Fruit fly (Drosophila melanogaster) whole organism, embryonic: ENCODE results near the gene CG13896.

Experiments
- BEAF-32 ChIP-seq: fragments of 200-800 bp; sonication (Bioruptor generic); optimal IDR thresholded peaks from 3 replicates; lab custom pipeline; 2017; ENCODE audit warnings: missing biosample characterization, missing genetic modification characterization, mild to moderate bottlenecking, moderate library complexity, missing genetic modification reagents
- BtbVII ChIP-seq: fragments of 200-800 bp; sonication (Bioruptor generic); optimal IDR thresholded peaks from 3 replicates; lab custom pipeline; 2017; ENCODE audit warnings: missing biosample characterization, mild to moderate bottlenecking, missing genetic modification characterization
- C15 ChIP-seq: fragments of 200-800 bp; sonication (Bioruptor generic); IDR thresholded peaks from 3 replicates; pipeline ENCODE4 v1.3.6; 2022; ENCODE audit warnings: missing biosample characterization, missing genetic modification characterization
- CG10979 ChIP-seq: fragments of 200-800 bp; sonication (Bioruptor generic); optimal IDR thresholded peaks from 2 replicates; lab custom pipeline; 2018; ENCODE audit warnings: missing biosample characterization, mild to moderate bottlenecking, missing genetic modification characterization, moderate library complexity
- CG13287 ChIP-seq: fragments of 200-800 bp; sonication (Bioruptor generic); IDR thresholded peaks from 2 replicates; pipeline ENCODE4 v1.3.6; 2022; ENCODE audit warnings: missing biosample characterization, missing genetic modification characterization; ENCODE audit not compliant: partially characterized antibody
- CG14860 ChIP-seq: fragments of 200-800 bp; sonication (Bioruptor generic); IDR thresholded peaks from 3 replicates; pipeline ENCODE4 v1.3.6; 2022; ENCODE audit warnings: missing biosample characterization, missing genetic modification characterization; ENCODE audit not compliant: partially characterized antibody
- CG15073 ChIP-seq: fragments of 200-800 bp; sonication (Bioruptor generic); optimal IDR thresholded peaks from 2 replicates; lab custom pipeline; 2016; ENCODE audit warnings: missing biosample characterization, missing genetic modification characterization
- CG1602 ChIP-seq: fragments of 200-800 bp; sonication (Bioruptor generic); optimal IDR thresholded peaks from 3 replicates; lab custom pipeline; 2016; ENCODE audit warnings: missing biosample characterization, missing genetic modification characterization
- CG17612 ChIP-seq: fragments of 200-800 bp; sonication (Bioruptor generic); IDR thresholded peaks from 2 replicates; pipeline ENCODE4 v1.3.6; 2022; ENCODE audit warnings: missing biosample characterization, missing genetic modification characterization
- CG2712 ChIP-seq: fragments of 200-800 bp; optimal IDR thresholded peaks from 3 replicates; lab custom pipeline; 2019; ENCODE audit warnings: missing biosample characterization, mild to moderate bottlenecking, missing genetic modification characterization, moderate library complexity
- CG33213 ChIP-seq: fragments of 200-800 bp; sonication (Bioruptor generic); optimal IDR thresholded peaks from 3 replicates; lab custom pipeline; 2016; ENCODE audit warnings: missing biosample characterization, missing genetic modification characterization
- CG42726 ChIP-seq: fragments of 200-800 bp; sonication (Bioruptor generic); IDR thresholded peaks from 2 replicates; pipeline ENCODE4 v1.3.6; 2022; ENCODE audit warnings: missing biosample characterization, missing genetic modification characterization; ENCODE audit not compliant: partially characterized antibody
- CG43689 ChIP-seq: fragments of 200-800 bp; sonication (Bioruptor generic); IDR thresholded peaks from 2 replicates; pipeline ENCODE4 v1.3.6; 2022; ENCODE audit warnings: missing biosample characterization, missing genetic modification characterization
- CG4424 ChIP-seq: fragments of 200-800 bp; sonication (Bioruptor generic); optimal IDR thresholded peaks from 3 replicates; lab custom pipeline; 2016; ENCODE audit warnings: missing biosample characterization, missing genetic modification characterization
- CG6272 ChIP-seq: fragments of 200-800 bp; sonication (Bioruptor generic); IDR thresholded peaks from 2 replicates; pipeline ENCODE4 v1.3.6; 2022; ENCODE audit warnings: missing biosample characterization, missing genetic modification characterization
- CG6791 ChIP-seq: fragments of 200-800 bp; sonication (Bioruptor generic); IDR thresholded peaks from 3 replicates; pipeline ENCODE4 v1.3.6; 2022; ENCODE audit warnings: missing biosample characterization, missing genetic modification characterization; ENCODE audit not compliant: partially characterized antibody
- CkIIα-i1 ChIP-seq: fragments of 200-800 bp; sonication (Bioruptor generic); IDR thresholded peaks from 2 replicates; pipeline ENCODE4 v1.3.6; 2022; ENCODE audit warnings: missing biosample characterization, missing genetic modification characterization
- Dek ChIP-seq: fragments of 200-800 bp; sonication (Bioruptor generic); optimal IDR thresholded peaks from 3 replicates; lab custom pipeline; 2019; ENCODE audit warnings: missing biosample characterization, mild to moderate bottlenecking, missing genetic modification characterization, moderate library complexity
- Dll ChIP-seq: fragments of 200-800 bp; sonication (Bioruptor generic); IDR thresholded peaks from 4 replicates; pipeline ENCODE4 v1.3.6; 2022; ENCODE audit warnings: missing biosample characterization, missing genetic modification characterization; ENCODE audit not compliant: partially characterized antibody
- Doc2 ChIP-seq: fragments of 200-800 bp; sonication (Bioruptor generic); IDR thresholded peaks from 2 replicates; pipeline ENCODE4 v1.3.6; 2022; ENCODE audit warnings: missing biosample characterization, missing genetic modification characterization
- E2f2 ChIP-seq: fragments of 200-800 bp; sonication (Bioruptor generic); IDR thresholded peaks from 2 replicates; pipeline ENCODE4 v1.3.6; 2022; ENCODE audit warnings: missing biosample characterization, missing genetic modification characterization
- Fer1 ChIP-seq: fragments of 200-800 bp; sonication (Bioruptor generic); optimal IDR thresholded peaks from 2 replicates; lab custom pipeline; 2017; ENCODE audit warnings: missing biosample characterization, mild to moderate bottlenecking, missing genetic modification characterization
- HLHmδ ChIP-seq: fragments of 200-800 bp; sonication (Bioruptor generic); optimal IDR thresholded peaks from 2 replicates; lab custom pipeline; 2018; ENCODE audit warnings: missing biosample characterization, mild to moderate bottlenecking, missing genetic modification characterization, moderate library complexity
- HmgZ ChIP-seq: fragments of 200-800 bp; sonication (Bioruptor generic); optimal IDR thresholded peaks from 2 replicates; lab custom pipeline; 2018; ENCODE audit warnings: missing biosample characterization, mild to moderate bottlenecking, missing genetic modification characterization
- Hr3 ChIP-seq: fragments of 200-800 bp; sonication (Bioruptor generic); optimal IDR thresholded peaks from 3 replicates; lab custom pipeline; 2016; ENCODE audit warnings: missing biosample characterization, missing genetic modification characterization
- Hr51 ChIP-seq, 2 experiments: fragments of 200-800 bp; sonication (Bioruptor generic); optimal IDR thresholded peaks; 2 replicates in 1 of 2; 3 replicates in 1 of 2; lab custom pipeline; 2016 to 2018; ENCODE audit warnings: missing biosample characterization in 2 of 2, missing genetic modification characterization in 2 of 2, mild to moderate bottlenecking in 1 of 2, moderate library complexity in 1 of 2
- Pdp1 ChIP-seq, 2 experiments: fragments of 200-800 bp; sonication (Bioruptor generic); optimal IDR thresholded peaks; 3 replicates each; lab custom pipeline; 2016; ENCODE audit warnings: missing biosample characterization in 2 of 2, missing genetic modification characterization in 2 of 2, mild to moderate bottlenecking in 1 of 2, moderate library complexity in 1 of 2
- Ptx1 ChIP-seq: fragments of 200-800 bp; sonication (Bioruptor generic); IDR thresholded peaks from 2 replicates; pipeline ENCODE4 v1.3.6; 2022; ENCODE audit warnings: missing biosample characterization, missing genetic modification characterization
- Sin3A ChIP-seq: fragments of >200 bp; optimal IDR thresholded peaks from 2 replicates; lab custom pipeline; 2018
- Six4 ChIP-seq: fragments of 200-800 bp; sonication (Bioruptor generic); optimal IDR thresholded peaks from 2 replicates; lab custom pipeline; 2016; ENCODE audit warnings: missing biosample characterization, missing genetic modification characterization
- Sry-δ ChIP-seq: fragments of 200-800 bp; sonication (Bioruptor generic); optimal IDR thresholded peaks from 2 replicates; lab custom pipeline; 2016; ENCODE audit warnings: missing biosample characterization, missing genetic modification characterization
- Trl ChIP-seq, 3 experiments: fragments of >200 bp in 2 of 3; fragments of 200-800 bp in 1 of 3; sonication (Bioruptor generic) in 1 of 3; optimal IDR thresholded peaks; 2 replicates in 1 of 3; 3 replicates in 2 of 3; lab custom pipeline; 2016 to 2017; ENCODE audit warnings: missing biosample characterization in 1 of 3, missing genetic modification characterization in 1 of 3
- ab ChIP-seq: fragments of 200-800 bp; sonication (Bioruptor generic); optimal IDR thresholded peaks from 2 replicates; lab custom pipeline; 2016; ENCODE audit warnings: missing biosample characterization, missing genetic modification characterization
- abd-A ChIP-seq: fragments of 200-800 bp; sonication (Bioruptor generic); optimal IDR thresholded peaks from 3 replicates; lab custom pipeline; 2019; ENCODE audit warnings: missing biosample characterization, mild to moderate bottlenecking, missing genetic modification characterization, moderate library complexity
- corto ChIP-seq: fragments of 200-800 bp; sonication (Bioruptor generic); optimal IDR thresholded peaks from 2 replicates; lab custom pipeline; 2016; ENCODE audit warnings: missing biosample characterization, mild to moderate bottlenecking, missing genetic modification characterization, moderate library complexity
- esg ChIP-seq: fragments of 200-800 bp; sonication (Bioruptor generic); conservative IDR thresholded peaks from 2 replicates; pipeline ENCODE4 v1.3.6; 2022; ENCODE audit warnings: missing biosample characterization, missing genetic modification characterization
- ewg ChIP-seq: fragments of 200-800 bp; sonication (Bioruptor generic); optimal IDR thresholded peaks from 3 replicates; lab custom pipeline; 2017; ENCODE audit warnings: mild to moderate bottlenecking, missing biosample characterization, missing genetic modification reagents, missing genetic modification characterization
- exex ChIP-seq: fragments of 200-800 bp; sonication (Bioruptor generic); optimal IDR thresholded peaks from 4 replicates; lab custom pipeline; 2018; ENCODE audit warnings: missing biosample characterization, mild to moderate bottlenecking, missing genetic modification characterization, moderate library complexity
- gce ChIP-seq: fragments of 200-800 bp; sonication (Bioruptor generic); IDR thresholded peaks from 3 replicates; pipeline ENCODE4 v1.3.6; 2022; ENCODE audit warnings: missing biosample characterization, missing genetic modification characterization
- gcm2 ChIP-seq: fragments of 200-800 bp; sonication (Bioruptor generic); optimal IDR thresholded peaks from 2 replicates; lab custom pipeline; 2016; ENCODE audit warnings: missing biosample characterization, missing genetic modification characterization
- gsb ChIP-seq: fragments of 200-800 bp; sonication (Bioruptor generic); IDR thresholded peaks from 2 replicates; pipeline ENCODE4 v1.3.6; 2022; ENCODE audit warnings: missing biosample characterization, missing genetic modification characterization
- her ChIP-seq: fragments of 200-800 bp; sonication (Bioruptor generic); optimal IDR thresholded peaks from 2 replicates; lab custom pipeline; 2016; ENCODE audit warnings: missing biosample characterization, missing genetic modification characterization
- ind ChIP-seq: fragments of 200-800 bp; sonication (Bioruptor generic); optimal IDR thresholded peaks from 3 replicates; lab custom pipeline; 2016; ENCODE audit warnings: missing biosample characterization, missing genetic modification characterization
- odd ChIP-seq: fragments of 200-800 bp; sonication (Bioruptor generic); optimal IDR thresholded peaks from 2 replicates; lab custom pipeline; 2017; ENCODE audit warnings: missing biosample characterization, mild to moderate bottlenecking, missing genetic modification characterization
- repo ChIP-seq: fragments of 200-800 bp; sonication (Bioruptor generic); optimal IDR thresholded peaks from 2 replicates; lab custom pipeline; 2016; ENCODE audit warnings: missing biosample characterization, missing genetic modification characterization
- slp2 ChIP-seq: fragments of 200-800 bp; sonication (Bioruptor generic); optimal IDR thresholded peaks from 2 replicates; lab custom pipeline; 2016; ENCODE audit warnings: missing biosample characterization, missing genetic modification characterization
- sqz ChIP-seq: fragments of 200-800 bp; sonication (Bioruptor generic); optimal IDR thresholded peaks from 3 replicates; lab custom pipeline; 2018; ENCODE audit warnings: missing biosample characterization, mild to moderate bottlenecking, missing genetic modification characterization
- tio ChIP-seq: fragments of 200-800 bp; sonication (Bioruptor generic); optimal IDR thresholded peaks from 2 replicates; lab custom pipeline; 2017; ENCODE audit warnings: missing biosample characterization, missing genetic modification characterization, inconsistent platforms
- z ChIP-seq: fragments of 200-800 bp; sonication (Bioruptor generic); IDR thresholded peaks from 3 replicates; pipeline ENCODE4 v1.3.6; 2022; ENCODE audit warnings: missing biosample characterization, missing genetic modification characterization

CG13896 gene

dm6 chr3L:699368-700150, 12.1 kb downstream of the CG13896 start (continued):
- TF ChIP-seq CG14860 (GFP tag; lab: Robert Waterston, UW) (no peak), HLHmδ (GFP tag; lab: Kevin White, UChicago) (no peak), gcm2 (GFP tag; lab: Kevin White, UChicago) (no peak), CG33213 (no peak), Fer1 (GFP tag; lab: Kevin White, UChicago) (peak; percentile 24), exex (no peak), CG42726 (GFP tag; lab: Robert Waterston, UW) (no peak), HmgZ (tag; lab: Kevin White, UChicago) (no peak), CG17612 (no peak), CkIIα-i1 (no peak), esg (GFP tag; lab: Robert Waterston, UW) (peak; percentile 29; the same call in 1 of the 2 replicates), her (GFP tag; lab: Kevin White, UChicago) (no peak), Sry-δ (GFP tag; lab: Kevin White, UChicago) (no peak), CG1602 (GFP tag; lab: Kevin White, UChicago) (peak; percentile 63), abd-A (no peak), C15 (GFP tag; lab: Robert Waterston, UW) (no peak), Hr3 (GFP tag; lab: Kevin White, UChicago) (peak; percentile 41), odd (GFP tag; lab: Kevin White, UChicago) (no peak), CG10979 (tag; lab: Kevin White, UChicago) (peak; percentile 25), repo (no peak), corto (GFP tag; lab: Kevin White, UChicago) (no peak), CG6272 (GFP tag; lab: Robert Waterston, UW) (no peak), CG6791 (GFP tag; lab: Robert Waterston, UW) (peak; percentile 89), BEAF-32 (GFP tag; lab: Kevin White, UChicago) (no peak), Ptx1 (GFP tag; lab: Robert Waterston, UW) (no peak), CG13287 (GFP tag; lab: Robert Waterston, UW) (0 out of 2 replicates have a peak, but pooled peaks have one; percentile 11), gce (GFP tag; lab: Robert Waterston, UW) (no peak), Doc2 (GFP tag; lab: Robert Waterston, UW) (no peak), CG43689 (GFP tag; lab: Robert Waterston, UW) (no peak), sqz (GFP tag; lab: Kevin White, UChicago) (no peak), BtbVII (no peak), CG2712 (tag; lab: Kevin White, UChicago) (peak; percentile 37), z (no peak), tio (GFP tag; lab: Kevin White, UChicago) (peak; percentile 61), Trl (optimal IDR thresholded peaks at IDR 0.05; lab: Kevin White, UChicago) (no peak), Trl (GFP tag; optimal IDR thresholded peaks at IDR 0.05; lab: Kevin White, UChicago) (no peak), Dek (peak; percentile 7), Pdp1 (GFP tag; optimal IDR thresholded peaks at IDR 0.05; lab: Kevin White, UChicago) (peak in 1 of 2 experiments; percentile 11), slp2 (GFP tag; lab: Kevin White, UChicago) (no peak), Hr51 (GFP tag; optimal IDR thresholded peaks at IDR 0.05; lab: Kevin White, UChicago) (peak in 1 of 2 experiments; percentile 64), ind (GFP tag; lab: Kevin White, UChicago) (peak; percentile 5), gsb (GFP tag; lab: Robert Waterston, UW) (no peak), CG4424 (GFP tag; lab: Kevin White, UChicago) (no peak), Dll (GFP tag; lab: Robert Waterston, UW) (peak; percentile 14; the same call in 1 of the 4 replicates), E2f2 (no peak), Sin3A (peak; percentile 3), Six4 (GFP tag; lab: Kevin White, UChicago) (no peak), ab (no peak), CG15073 (GFP tag; lab: Kevin White, UChicago) (no peak), ewg (GFP tag; lab: Kevin White, UChicago) (no peak)
